Fruit fly (Drosophila melanogaster) Kc167 (cell line): ENCODE data around the gene wor.

ENCODE experiments used
- Myc ChIP-seq: fragments of >200 bp; optimal IDR thresholded peaks from 2 replicates; lab custom pipeline; 2017; ENCODE audit warnings: missing external identifiers
- h ChIP-seq: fragments of >200 bp; optimal IDR thresholded peaks from 3 replicates; lab custom pipeline; 2018; ENCODE audit warnings: missing external identifiers
- psq ChIP-seq: fragments of >200 bp; optimal IDR thresholded peaks from 2 replicates; lab custom pipeline; 2017; ENCODE audit warnings: missing external identifiers
- ttk ChIP-seq: sonication (Bioruptor generic); optimal IDR thresholded peaks from 2 replicates; lab custom pipeline; 2017; ENCODE audit warnings: missing external identifiers

DNA sequence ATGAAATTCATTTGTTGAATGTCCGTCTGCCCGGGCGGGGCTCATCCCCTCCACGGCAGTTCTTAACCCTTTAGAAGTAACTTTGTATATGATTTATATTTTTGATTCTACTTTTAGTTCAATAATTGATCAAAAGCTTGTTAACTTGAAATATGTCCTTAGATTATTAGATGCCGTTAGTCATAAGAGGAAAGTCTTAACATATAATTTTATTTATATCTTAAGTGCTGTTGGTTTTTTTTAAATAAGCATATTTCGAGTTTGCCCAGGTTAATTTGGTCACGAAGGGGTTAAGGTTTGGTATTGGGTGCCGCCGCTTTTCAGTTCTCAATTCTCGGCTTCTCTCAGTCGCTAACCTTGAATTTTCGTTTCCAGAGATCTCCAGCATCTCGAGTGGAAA, 36.4 kb downstream of the wor start:
- TF ChIP-seq h (no peak), ttk (lab: Kevin White, UChicago) (no peak), psq (lab: Kevin White, UChicago) (no peak), Myc (no peak)
